Worm (Caenorhabditis elegans) whole organism, midembryonic: Measurements from ENCODE around the gene set-4.

Experiments
- klf-2 ChIP-seq: fragments of 200-800 bp; sonication (Bioruptor generic); conservative IDR thresholded peaks from 2 replicates; pipeline ENCODE4 v1.3.6; 2022; ENCODE audit warnings: missing genetic modification reagents, missing genetic modification characterization, missing compliant biosample characterization
- ref-1 ChIP-seq: fragments of 200-800 bp; sonication (Bioruptor generic); conservative IDR thresholded peaks from 2 replicates; pipeline ENCODE4 v1.3.6; 2022; ENCODE audit warnings: missing genetic modification reagents, missing genetic modification characterization, missing compliant biosample characterization
- tab-1 ChIP-seq: fragments of 200-800 bp; sonication (Bioruptor generic); IDR thresholded peaks from 2 replicates; pipeline ENCODE4 v1.3.6; 2022; ENCODE audit warnings: missing genetic modification characterization, missing compliant biosample characterization

DNA sequence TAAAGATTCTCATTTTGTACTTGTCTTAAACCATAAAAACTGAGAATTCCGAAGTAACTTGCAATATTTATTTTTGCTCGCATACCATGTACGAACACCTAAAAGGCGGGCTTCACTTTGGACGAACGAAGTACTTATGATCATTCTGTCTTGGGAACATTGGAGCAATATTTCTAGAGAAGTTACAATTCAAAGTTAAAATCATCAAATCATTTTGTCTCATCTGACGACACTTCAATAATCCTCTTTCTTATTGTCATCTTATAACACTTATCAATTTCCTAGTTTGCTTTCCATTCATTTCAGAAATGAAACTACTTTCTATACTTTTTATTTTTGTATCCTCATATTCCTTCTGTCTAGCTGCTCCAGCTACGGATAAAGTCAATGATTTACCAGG lies 35.6 kb upstream of the set-4 start, which contains the start of gene ctsa-4.1:
- TF ChIP-seq tab-1 (GFP tag; lab: Robert Waterston, UW) (no peak), klf-2 (no peak), ref-1 (GFP tag; lab: Robert Waterston, UW) (no peak)
